Worm (Caenorhabditis elegans): ENCODE results near the gene cpsf-4.

cpsf-4 gene

ce11 chrIV:12088898-12089297 is 4.3 kb downstream of the cpsf-4 start:
- TF ChIP-seq Y55F3AM.14 (GFP tag; optimal IDR thresholded peaks at IDR 0.05) (peak; percentile 0), nhr-25 (tag; optimal IDR thresholded peaks at IDR 0.05) (peak; percentile 32), unc-55 (GFP tag; optimal IDR thresholded peaks at IDR 0.05) (peak; percentile 75), ZK546.5 (tag; optimal IDR thresholded peaks at IDR 0.05) (no peak), nhr-12 (tag; optimal IDR thresholded peaks at IDR 0.05) (no peak), lin-13 (GFP tag; optimal IDR thresholded peaks at IDR 0.05) (peak; percentile 15), ztf-1 (GFP tag; conservative IDR thresholded peaks at IDR 0.05) (no peak), nhr-10 (tag; optimal IDR thresholded peaks at IDR 0.05) (no peak), nhr-129 (tag; optimal IDR thresholded peaks at IDR 0.05) (peak; percentile 94), nhr-237 (tag; optimal IDR thresholded peaks at IDR 0.05) (no peak), blmp-1 (tag; optimal IDR thresholded peaks at IDR 0.05; ENCODE audit: insufficient read depth) (peak; percentile 65), gmeb-1 (tag; optimal IDR thresholded peaks at IDR 0.05) (no peak), lsy-2 (tag; optimal IDR thresholded peaks at IDR 0.05) (peak in 1 of 2 experiments; percentile 48), nhr-23 (tag; optimal IDR thresholded peaks at IDR 0.05) (no peak), elt-1 (tag; optimal IDR thresholded peaks at IDR 0.05) (no peak), ceh-82 (tag; optimal IDR thresholded peaks at IDR 0.05) (no peak), snpc-4 (tag; optimal IDR thresholded peaks at IDR 0.05) (no peak), lin-39 (tag; optimal IDR thresholded peaks at IDR 0.05) (no peak), alr-1 (tag; optimal IDR thresholded peaks at IDR 0.05) (no peak), peb-1 (tag; optimal IDR thresholded peaks at IDR 0.05) (no peak), dmd-4 (tag; optimal IDR thresholded peaks at IDR 0.05) (no peak), sem-4 (tag; optimal IDR thresholded peaks at IDR 0.05) (peak; percentile 13), crh-2 (tag; optimal IDR thresholded peaks at IDR 0.05) (peak; percentile 80), C34F6.9 (tag; optimal IDR thresholded peaks at IDR 0.05) (peak; percentile 61), ztf-11 (tag; optimal IDR thresholded peaks at IDR 0.05) (no peak)

- no peak for TF ChIP-seq unc-39 (tag; optimal IDR thresholded peaks at IDR 0.05)
- peak; percentile 67 for TF ChIP-seq sma-9 (GFP tag; optimal IDR thresholded peaks at IDR 0.05)
- TF ChIP-seq sma-9 (tag; optimal IDR thresholded peaks at IDR 0.05) = no peak
- TF ChIP-seq snpc-4 (tag; optimal IDR thresholded peaks at IDR 0.05) = no peak
- TF ChIP-seq crh-2 (tag; optimal IDR thresholded peaks at IDR 0.05) = peak; percentile 77
- TF ChIP-seq sma-3 (GFP tag; optimal IDR thresholded peaks at IDR 0.05) = peak; percentile 76
- peak; percentile 10 for TF ChIP-seq lin-11 (tag; optimal IDR thresholded peaks at IDR 0.05)
- no peak for TF ChIP-seq ztf-11 (tag; optimal IDR thresholded peaks at IDR 0.05)
- TF ChIP-seq unc-55 (GFP tag; optimal IDR thresholded peaks at IDR 0.05) = no peak
- peak; percentile 52 for TF ChIP-seq nhr-21 (tag; optimal IDR thresholded peaks at IDR 0.05)
- no peak for TF ChIP-seq mbf-1 (tag; optimal IDR thresholded peaks at IDR 0.05)
- no peak for TF ChIP-seq elt-1 (tag; optimal IDR thresholded peaks at IDR 0.05)
- TF ChIP-seq nhr-129 (tag; optimal IDR thresholded peaks at IDR 0.05) = peak; percentile 95
- no peak for TF ChIP-seq nhr-11 (tag; optimal IDR thresholded peaks at IDR 0.05)
- peak; percentile 49 for TF ChIP-seq egl-27 (tag; optimal IDR thresholded peaks at IDR 0.05)
- peak; percentile 26 to 59 for TF ChIP-seq lsy-2 (tag; optimal IDR thresholded peaks at IDR 0.05)
- peak; percentile 70 for TF ChIP-seq gmeb-1 (tag; optimal IDR thresholded peaks at IDR 0.05)
- peak; percentile 53 for TF ChIP-seq sem-4 (tag; optimal IDR thresholded peaks at IDR 0.05)
- TF ChIP-seq aly-2 (tag; optimal IDR thresholded peaks at IDR 0.05) = no peak
- peak; percentile 75 for TF ChIP-seq Y55F3AM.14 (GFP tag; optimal IDR thresholded peaks at IDR 0.05)
- TF ChIP-seq fos-1 (tag; optimal IDR thresholded peaks at IDR 0.05) = peak; percentile 51
- peak; percentile 64 for TF ChIP-seq C34F6.9 (tag; optimal IDR thresholded peaks at IDR 0.05)
- peak in 1 of 2 experiments; percentile 57 for TF ChIP-seq mdl-1 (tag; optimal IDR thresholded peaks at IDR 0.05)
- no peak for TF ChIP-seq ama-1 (optimal IDR thresholded peaks at IDR 0.05)
- TF ChIP-seq ztf-1 (GFP tag; conservative IDR thresholded peaks at IDR 0.05) = no peak
- no peak for TF ChIP-seq lin-39 (tag; optimal IDR thresholded peaks at IDR 0.05)
- TF ChIP-seq zag-1 (tag; optimal IDR thresholded peaks at IDR 0.05) = peak; percentile 36
- TF ChIP-seq nhr-77 (tag; optimal IDR thresholded peaks at IDR 0.05) = peak; percentile 30
- peak; percentile 76 for TF ChIP-seq F13H6.1 (tag; optimal IDR thresholded peaks at IDR 0.05)
- peak; percentile 62 for TF ChIP-seq lin-13 (GFP tag; optimal IDR thresholded peaks at IDR 0.05)
- TF ChIP-seq blmp-1 (tag; optimal IDR thresholded peaks at IDR 0.05; ENCODE audit: insufficient read depth) = peak; percentile 55
- no peak for TF ChIP-seq ZK546.5 (tag; optimal IDR thresholded peaks at IDR 0.05)
- peak; percentile 50 for TF ChIP-seq nhr-25 (tag; optimal IDR thresholded peaks at IDR 0.05)
- peak; percentile 37 for TF ChIP-seq ceh-82 (tag; optimal IDR thresholded peaks at IDR 0.05)
- TF ChIP-seq skn-1 (tag; optimal IDR thresholded peaks at IDR 0.05) = no peak
- TF ChIP-seq ceh-16 (tag; optimal IDR thresholded peaks at IDR 0.05) = peak; percentile 79
These were observed 6.7 kb downstream of the cpsf-4 start for ce11 chrIV:12086498-12086897.

All from whole organism, L2 larva.